Worm (Caenorhabditis elegans): ENCODE results near the gene R05H10.1.

DNA sequence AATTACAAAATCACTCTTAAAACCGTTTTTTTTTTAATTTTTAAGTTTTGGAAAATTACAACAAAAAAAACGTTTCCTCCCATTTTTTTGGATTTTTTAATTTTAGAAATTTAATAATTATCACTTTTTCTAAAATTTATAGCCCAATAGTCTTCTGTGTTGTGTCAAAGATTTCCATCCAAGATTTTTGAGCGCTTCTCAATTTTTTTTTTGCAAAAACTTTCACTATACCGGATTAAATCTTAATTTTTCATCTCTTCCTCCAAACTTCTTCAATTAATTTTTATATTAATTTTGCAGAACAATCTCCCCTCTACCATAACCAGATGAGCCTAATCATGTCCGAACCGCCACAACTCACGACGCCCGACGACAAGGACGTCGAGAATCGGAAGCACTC lies 50.6 kb downstream of the R05H10.1 start, which contains the start of gene cog-1:
- TF ChIP-seq lsy-2 (tag; optimal IDR thresholded peaks at IDR 0.05) (no peak), nhr-237 (tag; optimal IDR thresholded peaks at IDR 0.05) (no peak)
